Worm (Caenorhabditis elegans) whole organism, L1 larva: ENCODE results near the gene nlp-36.

Experiments used
- C16A3.4 ChIP-seq: fragments of 150-350 bp; optimal IDR thresholded peaks from 2 replicates; lab custom pipeline; 2014; ENCODE audit warnings: missing biosample characterization, missing genetic modification characterization
- F16B12.6 ChIP-seq: fragments of 150-350 bp; optimal IDR thresholded peaks from 2 replicates; lab custom pipeline; 2014; ENCODE audit warnings: missing biosample characterization, missing genetic modification characterization
- Y116A8C.19 ChIP-seq: sonication (generic microtip); optimal IDR thresholded peaks from 2 replicates; lab custom pipeline; 2016; ENCODE audit warnings: missing compliant biosample characterization, missing genetic modification characterization, borderline replicate concordance
- aha-1 ChIP-seq: fragments of 150-350 bp; optimal IDR thresholded peaks from 2 replicates; lab custom pipeline; 2014; ENCODE audit warnings: missing biosample characterization, missing genetic modification characterization
- alr-1 ChIP-seq: fragments of 200-800 bp; sonication (Bioruptor generic); optimal IDR thresholded peaks from 2 replicates; lab custom pipeline; 2018; ENCODE audit warnings: borderline replicate concordance, mild to moderate bottlenecking, missing genetic modification characterization, missing compliant biosample characterization
- aly-2 ChIP-seq: fragments of 150-350 bp; optimal IDR thresholded peaks from 2 replicates; lab custom pipeline; 2014; ENCODE audit warnings: missing biosample characterization, missing genetic modification characterization
- ama-1 ChIP-seq: fragments of 150-350 bp; optimal IDR thresholded peaks from 2 replicates; lab custom pipeline; 2014
- ceh-8 ChIP-seq: fragments of 200-800 bp; sonication (Bioruptor generic); optimal IDR thresholded peaks from 2 replicates; lab custom pipeline; 2018; ENCODE audit warnings: mild to moderate bottlenecking, missing genetic modification characterization, moderate library complexity, missing compliant biosample characterization
- ceh-82 ChIP-seq, 3 experiments: fragments of 150-350 bp in 1 of 3; sonication (generic microtip) in 2 of 3; optimal IDR thresholded peaks; 2 replicates each; lab custom pipeline; 2014 to 2017; ENCODE audit warnings: missing biosample characterization in 3 of 3, missing genetic modification characterization in 3 of 3
- ceh-88 ChIP-seq: fragments of 200-800 bp; sonication (Bioruptor generic); IDR thresholded peaks from 2 replicates; pipeline ENCODE4 v1.3.6; 2022; ENCODE audit warnings: missing genetic modification characterization, missing compliant biosample characterization
- ceh-90 ChIP-seq: sonication (generic microtip); optimal IDR thresholded peaks from 2 replicates; lab custom pipeline; 2016; ENCODE audit warnings: missing genetic modification characterization, missing compliant biosample characterization
- dpl-1 ChIP-seq, 3 experiments: fragments of 150-350 bp in 2 of 3; sonication (generic microtip) in 1 of 3; optimal IDR thresholded peaks; 2 replicates each; lab custom pipeline; 2014 to 2017; ENCODE audit warnings: missing biosample characterization in 3 of 3, missing genetic modification characterization in 3 of 3, missing genetic modification reagents in 3 of 3
- dsc-1 ChIP-seq: sonication (generic microtip); optimal IDR thresholded peaks from 2 replicates; lab custom pipeline; 2016; ENCODE audit warnings: mild to moderate bottlenecking, missing genetic modification characterization, missing compliant biosample characterization
- efl-1 ChIP-seq, 4 experiments: fragments of 150-350 bp; optimal IDR thresholded peaks in 3 of 4; peaks in 1 of 4; 1 replicate in 1 of 4; 2 replicates in 3 of 4; lab custom pipeline; 2014; ENCODE audit warnings: missing biosample characterization in 2 of 4, missing genetic modification characterization in 2 of 4, missing genetic modification reagents in 2 of 4
- egl-13 ChIP-seq: sonication (generic microtip); optimal IDR thresholded peaks from 2 replicates; lab custom pipeline; 2016; ENCODE audit warnings: missing genotype, missing genetic modification reagents, missing genetic modification characterization, missing compliant biosample characterization
- egl-27 ChIP-seq, 2 experiments: fragments of 150-350 bp in 1 of 2; sonication (generic microtip); optimal IDR thresholded peaks; 3 replicates each; lab custom pipeline; 2017 to 2018; ENCODE audit warnings: missing biosample characterization in 2 of 2, missing genetic modification characterization in 2 of 2, missing genetic modification reagents in 2 of 2
- elt-2 ChIP-seq: sonication (generic microtip); optimal IDR thresholded peaks from 2 replicates; lab custom pipeline; 2016; ENCODE audit warnings: missing genetic modification characterization, mild to moderate bottlenecking, inconsistent platforms, missing compliant biosample characterization, missing genetic modification reagents
- fkh-10 ChIP-seq: sonication (generic microtip); optimal IDR thresholded peaks from 2 replicates; lab custom pipeline; 2017; ENCODE audit warnings: missing biosample characterization, missing genetic modification reagents, missing genetic modification characterization
- fkh-4 ChIP-seq: sonication (generic microtip); optimal IDR thresholded peaks from 2 replicates; lab custom pipeline; 2016; ENCODE audit warnings: missing compliant biosample characterization, missing genetic modification characterization, borderline replicate concordance
- fos-1 ChIP-seq: fragments of 150-350 bp; optimal IDR thresholded peaks from 2 replicates; lab custom pipeline; 2014; ENCODE audit warnings: missing biosample characterization, missing genetic modification characterization
- jun-1 ChIP-seq: fragments of 150-350 bp; optimal IDR thresholded peaks from 2 replicates; lab custom pipeline; 2014; ENCODE audit warnings: missing biosample characterization, missing genetic modification reagents, missing genetic modification characterization
- lin-14 ChIP-seq: fragments of 200-800 bp; sonication (Bioruptor generic); optimal IDR thresholded peaks from 2 replicates; lab custom pipeline; 2018; ENCODE audit warnings: mild to moderate bottlenecking, missing genetic modification characterization, moderate library complexity, missing compliant biosample characterization
- lir-3 ChIP-seq: sonication (generic microtip); optimal IDR thresholded peaks from 2 replicates; lab custom pipeline; 2016; ENCODE audit warnings: mild to moderate bottlenecking, missing genetic modification characterization, moderate library complexity, missing compliant biosample characterization; ENCODE audit not compliant: poor library complexity
- lsy-2 ChIP-seq, 2 experiments: fragments of 150-350 bp; optimal IDR thresholded peaks; 2 replicates each; lab custom pipeline; 2014; ENCODE audit warnings: missing biosample characterization in 2 of 2, missing genetic modification characterization in 2 of 2
- mdl-1 ChIP-seq, 2 experiments: fragments of 150-350 bp; optimal IDR thresholded peaks; 2 replicates each; lab custom pipeline; 2014 to 2017; ENCODE audit warnings: missing biosample characterization in 2 of 2, missing genetic modification characterization in 2 of 2, inconsistent platforms in 1 of 2
- mef-2 ChIP-seq: fragments of 150-350 bp; optimal IDR thresholded peaks from 2 replicates; lab custom pipeline; 2014; ENCODE audit warnings: missing biosample characterization, missing genetic modification characterization
- nhr-19 ChIP-seq: fragments of 200-800 bp; sonication (Bioruptor generic); conservative IDR thresholded peaks from 2 replicates; pipeline ENCODE4 v1.3.6; 2022; ENCODE audit warnings: missing genetic modification characterization, missing compliant biosample characterization
- nhr-237 ChIP-seq: fragments of 150-350 bp; optimal IDR thresholded peaks from 2 replicates; lab custom pipeline; 2014; ENCODE audit warnings: missing biosample characterization, missing genetic modification characterization
- nhr-47 ChIP-seq: sonication (generic microtip); optimal IDR thresholded peaks from 2 replicates; lab custom pipeline; 2016; ENCODE audit warnings: mild to moderate bottlenecking, missing genetic modification characterization, moderate library complexity, missing compliant biosample characterization
- nhr-71 ChIP-seq: sonication (generic microtip); optimal IDR thresholded peaks from 2 replicates; lab custom pipeline; 2016; ENCODE audit warnings: mild to moderate bottlenecking, missing genetic modification characterization, moderate library complexity, missing compliant biosample characterization
- nhr-84 ChIP-seq: sonication (generic microtip); optimal IDR thresholded peaks from 2 replicates; lab custom pipeline; 2017; ENCODE audit warnings: missing biosample characterization, missing genetic modification characterization
- pax-3 ChIP-seq: fragments of 200-800 bp; sonication (Bioruptor generic); optimal IDR thresholded peaks from 2 replicates; lab custom pipeline; 2018; ENCODE audit warnings: mild to moderate bottlenecking, missing genetic modification characterization, moderate library complexity, missing compliant biosample characterization
- rnt-1 ChIP-seq: sonication (generic microtip); optimal IDR thresholded peaks from 2 replicates; lab custom pipeline; 2016; ENCODE audit warnings: mild to moderate bottlenecking, missing genetic modification characterization, moderate library complexity, missing compliant biosample characterization
- snpc-4 ChIP-seq: fragments of 150-350 bp; optimal IDR thresholded peaks from 2 replicates; lab custom pipeline; 2014; ENCODE audit warnings: missing biosample characterization, missing genetic modification characterization
- snu-23 ChIP-seq: sonication (generic microtip); optimal IDR thresholded peaks from 2 replicates; lab custom pipeline; 2016; ENCODE audit warnings: missing genetic modification characterization, missing compliant biosample characterization
- sox-4 ChIP-seq: sonication (generic microtip); optimal IDR thresholded peaks from 2 replicates; lab custom pipeline; 2016; ENCODE audit warnings: missing genetic modification characterization, missing compliant biosample characterization
- sup-37 ChIP-seq: fragments of 200-800 bp; sonication (Bioruptor generic); optimal IDR thresholded peaks from 2 replicates; lab custom pipeline; 2018; ENCODE audit warnings: mild to moderate bottlenecking, missing genetic modification characterization, missing compliant biosample characterization
- tbx-2 ChIP-seq: sonication (generic microtip); optimal IDR thresholded peaks from 2 replicates; lab custom pipeline; 2016; ENCODE audit warnings: missing genetic modification characterization, missing compliant biosample characterization
- unc-130 ChIP-seq: fragments of 150-350 bp; optimal IDR thresholded peaks from 2 replicates; lab custom pipeline; 2017; ENCODE audit warnings: missing biosample characterization, missing genetic modification characterization, inconsistent platforms
- unc-86 ChIP-seq: sonication (generic microtip); optimal IDR thresholded peaks from 2 replicates; lab custom pipeline; 2016; ENCODE audit warnings: missing genetic modification characterization, missing compliant biosample characterization
- unc-98 ChIP-seq: fragments of 200-800 bp; sonication (Bioruptor generic); IDR thresholded peaks from 2 replicates; pipeline ENCODE4 v1.3.6; 2022; ENCODE audit warnings: missing genetic modification characterization, missing compliant biosample characterization
- vab-15 ChIP-seq: sonication (generic microtip); optimal IDR thresholded peaks from 2 replicates; lab custom pipeline; 2017; ENCODE audit warnings: missing genotype, mild to moderate bottlenecking, missing genetic modification characterization, missing compliant biosample characterization
- xbp-1 ChIP-seq: sonication (generic microtip); optimal IDR thresholded peaks from 2 replicates; lab custom pipeline; 2016; ENCODE audit warnings: missing genetic modification characterization, missing compliant biosample characterization

Gene nlp-36

DNA sequence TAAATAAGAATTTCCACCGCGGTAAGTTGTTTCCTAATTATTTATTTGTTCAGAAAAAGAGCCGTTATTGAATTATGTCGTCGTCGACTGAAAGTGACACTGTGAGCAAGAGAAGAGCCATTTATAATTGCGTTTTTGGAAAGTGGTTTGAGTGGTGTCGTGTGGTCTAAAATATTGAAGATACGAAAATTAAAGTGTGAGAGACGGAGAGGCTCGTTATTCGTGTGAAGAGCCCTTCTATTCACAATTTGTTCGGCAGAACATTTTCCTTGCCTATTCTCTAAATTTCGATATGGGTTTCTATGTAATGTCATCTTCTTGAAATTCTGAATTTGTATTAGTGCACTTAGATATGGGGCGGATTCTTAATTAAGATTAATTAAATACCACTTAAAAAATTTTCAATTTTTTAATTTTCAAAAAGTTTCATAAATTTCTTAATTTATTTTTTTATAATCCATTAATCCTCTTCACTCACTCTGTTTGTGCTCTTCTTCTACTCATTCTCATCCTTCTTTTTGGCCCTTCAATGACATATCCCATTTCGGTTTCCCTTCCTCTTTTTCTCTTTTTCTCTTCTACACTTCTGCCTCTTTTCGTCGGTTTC is 21.3 kb downstream of the nlp-36 start (continued):
- no peak for TF ChIP-seq dpl-1 (GFP tag; optimal IDR thresholded peaks at IDR 0.05; lab: Kevin White, UChicago)
- TF ChIP-seq rnt-1 (tag; lab: Kevin White, UChicago): peak; percentile 7
- no peak for TF ChIP-seq mef-2 (tag; lab: Kevin White, UChicago)
- TF ChIP-seq nhr-19: no peak
- peak; percentile 56 for TF ChIP-seq ama-1 (lab: Kevin White, UChicago)
- TF ChIP-seq vab-15 (tag; lab: Kevin White, UChicago): no peak
- TF ChIP-seq F16B12.6 (tag; lab: Kevin White, UChicago): no peak
- no peak for TF ChIP-seq alr-1
- TF ChIP-seq sox-4 (tag; lab: Kevin White, UChicago): no peak
- no peak for TF ChIP-seq nhr-84
- TF ChIP-seq dsc-1: no peak
- TF ChIP-seq unc-86: no peak
- TF ChIP-seq lir-3 (tag; lab: Kevin White, UChicago): no peak
- TF ChIP-seq fos-1: no peak
- TF ChIP-seq sup-37 (GFP tag; lab: Kevin White, UChicago): no peak
- TF ChIP-seq aha-1: no peak
- TF ChIP-seq efl-1 (optimal IDR thresholded peaks at IDR 0.05; lab: Kevin White, UChicago): peak; percentile 2 to 9
- peak in 1 of 2 experiments; percentile 91 for TF ChIP-seq efl-1 (GFP tag; optimal IDR thresholded peaks at IDR 0.05 in 1 of 2; lab: Kevin White, UChicago)
- TF ChIP-seq egl-27 (tag; optimal IDR thresholded peaks at IDR 0.05; lab: Kevin White, UChicago): no peak
- TF ChIP-seq lin-14 (GFP tag; lab: Kevin White, UChicago): peak; percentile 25
- no peak for TF ChIP-seq unc-98
- TF ChIP-seq Y116A8C.19 (tag; lab: Kevin White, UChicago): no peak
- no peak for TF ChIP-seq jun-1 (tag; lab: Kevin White, UChicago)
- TF ChIP-seq fkh-10 (GFP tag; lab: Kevin White, UChicago): peak; percentile 36
- peak; percentile 51 for TF ChIP-seq snu-23 (GFP tag; lab: Kevin White, UChicago)
- TF ChIP-seq xbp-1 (tag; lab: Kevin White, UChicago): no peak
- no peak for TF ChIP-seq nhr-237 (tag; lab: Kevin White, UChicago)
- no peak for TF ChIP-seq ceh-88 (GFP tag; lab: Robert Waterston, UW)
- peak; percentile 55 for TF ChIP-seq nhr-71
- TF ChIP-seq mdl-1 (tag; optimal IDR thresholded peaks at IDR 0.05; lab: Kevin White, UChicago): no peak
- no peak for TF ChIP-seq pax-3 (tag; lab: Kevin White, UChicago)
- TF ChIP-seq egl-13: no peak
- no peak for TF ChIP-seq elt-2
- no peak for TF ChIP-seq fkh-4 (tag; lab: Kevin White, UChicago)
- no peak for TF ChIP-seq nhr-47 (tag; lab: Kevin White, UChicago)
- no peak for TF ChIP-seq ceh-90
- no peak for TF ChIP-seq unc-130 (tag; lab: Kevin White, UChicago)
- peak; percentile 57 for TF ChIP-seq aly-2
- no peak for TF ChIP-seq ceh-82 (tag; optimal IDR thresholded peaks at IDR 0.05; lab: Kevin White, UChicago)
- no peak for TF ChIP-seq snpc-4
- TF ChIP-seq lsy-2 (tag; optimal IDR thresholded peaks at IDR 0.05; lab: Kevin White, UChicago): peak; percentile 2 to 43
- TF ChIP-seq C16A3.4 (tag; lab: Kevin White, UChicago): no peak
- no peak for TF ChIP-seq ceh-8 (GFP tag; lab: Kevin White, UChicago)
- no peak for TF ChIP-seq tbx-2 (tag; lab: Kevin White, UChicago)
